Fruit fly (Drosophila melanogaster) whole organism, embryonic: Measurements from ENCODE around the gene CG13931.

Experiments used
- Blimp-1 ChIP-seq: fragments of 200-800 bp; sonication (Bioruptor generic); optimal IDR thresholded peaks from 3 replicates; lab custom pipeline; 2018; ENCODE audit warnings: missing biosample characterization, missing genetic modification characterization, mild to moderate bottlenecking, moderate library complexity, missing genetic modification reagents
- CG10366 ChIP-seq: fragments of 200-800 bp; sonication (Bioruptor generic); IDR thresholded peaks from 2 replicates; pipeline ENCODE4 v1.3.6; 2022; ENCODE audit warnings: missing biosample characterization, missing genetic modification characterization
- CG13296 ChIP-seq: fragments of 200-800 bp; sonication (Bioruptor generic); optimal IDR thresholded peaks from 3 replicates; lab custom pipeline; 2018; ENCODE audit warnings: missing biosample characterization, mild to moderate bottlenecking, missing genetic modification characterization
- CG15479 ChIP-seq: fragments of 200-800 bp; sonication (Bioruptor generic); optimal IDR thresholded peaks from 3 replicates; lab custom pipeline; 2019; ENCODE audit warnings: missing biosample characterization, mild to moderate bottlenecking, missing genetic modification characterization, moderate library complexity
- CG16813 ChIP-seq: fragments of 200-800 bp; sonication (Bioruptor generic); IDR thresholded peaks from 3 replicates; pipeline ENCODE4 v1.3.6; 2022; ENCODE audit warnings: missing biosample characterization, missing genetic modification characterization; ENCODE audit not compliant: partially characterized antibody
- CG18476 ChIP-seq: fragments of 200-800 bp; sonication (Bioruptor generic); optimal IDR thresholded peaks from 2 replicates; lab custom pipeline; 2016; ENCODE audit warnings: missing biosample characterization, mild to moderate bottlenecking, missing genetic modification characterization
- CG2889 ChIP-seq: fragments of 200-800 bp; sonication (Bioruptor generic); IDR thresholded peaks from 3 replicates; pipeline ENCODE4 v1.3.6; 2022; ENCODE audit warnings: missing biosample characterization, missing genetic modification characterization
- CG3065 ChIP-seq: fragments of 200-800 bp; sonication (Bioruptor generic); optimal IDR thresholded peaks from 2 replicates; lab custom pipeline; 2016; ENCODE audit warnings: missing biosample characterization, missing genetic modification characterization
- CG31224 ChIP-seq: fragments of 200-800 bp; sonication (Bioruptor generic); IDR thresholded peaks from 2 replicates; pipeline ENCODE4 v1.3.6; 2022; ENCODE audit warnings: missing biosample characterization, missing genetic modification characterization
- CG31365 ChIP-seq: fragments of 200-800 bp; sonication (Bioruptor generic); optimal IDR thresholded peaks from 2 replicates; lab custom pipeline; 2018; ENCODE audit warnings: missing biosample characterization, mild to moderate bottlenecking, missing genetic modification characterization
- CG3163 ChIP-seq: fragments of 200-800 bp; sonication (Bioruptor generic); optimal IDR thresholded peaks from 3 replicates; lab custom pipeline; 2016; ENCODE audit warnings: missing biosample characterization, missing genetic modification characterization
- CG32532 ChIP-seq: fragments of 200-800 bp; sonication (Bioruptor generic); IDR thresholded peaks from 2 replicates; pipeline ENCODE4 v1.3.6; 2022; ENCODE audit warnings: missing biosample characterization, missing genetic modification characterization
- CG32772 ChIP-seq: fragments of 200-800 bp; sonication (Bioruptor generic); IDR thresholded peaks from 2 replicates; pipeline ENCODE4 v1.3.6; 2022; ENCODE audit warnings: missing biosample characterization, missing genetic modification characterization
- CG4328 ChIP-seq: fragments of 200-800 bp; sonication (Bioruptor generic); optimal IDR thresholded peaks from 3 replicates; lab custom pipeline; 2017; ENCODE audit warnings: missing biosample characterization, missing genetic modification reagents, missing genetic modification characterization
- CG4404 ChIP-seq: fragments of 200-800 bp; sonication (Bioruptor generic); IDR thresholded peaks from 2 replicates; pipeline ENCODE4 v1.3.6; 2022; ENCODE audit warnings: missing biosample characterization, missing genetic modification characterization
- CG4424 ChIP-seq: fragments of 200-800 bp; sonication (Bioruptor generic); optimal IDR thresholded peaks from 3 replicates; lab custom pipeline; 2016; ENCODE audit warnings: missing biosample characterization, missing genetic modification characterization
- CG6654 ChIP-seq: fragments of 200-800 bp; sonication (Bioruptor generic); optimal IDR thresholded peaks from 2 replicates; lab custom pipeline; 2017; ENCODE audit warnings: missing biosample characterization, mild to moderate bottlenecking, missing genetic modification characterization
- CG6813 ChIP-seq: fragments of 200-800 bp; sonication (Bioruptor generic); optimal IDR thresholded peaks from 2 replicates; lab custom pipeline; 2017; ENCODE audit warnings: missing biosample characterization, missing genetic modification characterization, mild to moderate bottlenecking, moderate library complexity, missing genetic modification reagents
- CG7745 ChIP-seq: fragments of 200-800 bp; sonication (Bioruptor generic); optimal IDR thresholded peaks from 2 replicates; lab custom pipeline; 2018; ENCODE audit warnings: missing biosample characterization, mild to moderate bottlenecking, missing genetic modification characterization, moderate library complexity
- CG7839 ChIP-seq: fragments of 200-800 bp; sonication (Bioruptor generic); optimal IDR thresholded peaks from 3 replicates; lab custom pipeline; 2018; ENCODE audit warnings: missing biosample characterization, mild to moderate bottlenecking, missing genetic modification characterization, moderate library complexity
- CG8765 ChIP-seq: fragments of 200-800 bp; sonication (Bioruptor generic); IDR thresholded peaks from 2 replicates; pipeline ENCODE4 v1.3.6; 2022; ENCODE audit warnings: missing biosample characterization, missing genetic modification characterization
- CG9797 ChIP-seq: fragments of 200-800 bp; sonication (Bioruptor generic); optimal IDR thresholded peaks from 3 replicates; lab custom pipeline; 2018; ENCODE audit warnings: missing biosample characterization, mild to moderate bottlenecking, missing genetic modification characterization
- Chrac-16 ChIP-seq: fragments of 200-800 bp; sonication (Bioruptor generic); optimal IDR thresholded peaks from 3 replicates; lab custom pipeline; 2016; ENCODE audit warnings: missing biosample characterization, missing genetic modification characterization
- Ets65A ChIP-seq: fragments of 200-800 bp; sonication (Bioruptor generic); peaks from one replicate; lab custom pipeline; 2016; ENCODE audit warnings: missing biosample characterization, missing genetic modification characterization
- Hmr ChIP-seq: fragments of 200-800 bp; sonication (Bioruptor generic); optimal IDR thresholded peaks from 3 replicates; lab custom pipeline; 2017; ENCODE audit warnings: mild to moderate bottlenecking, missing biosample characterization, missing genetic modification reagents, missing genetic modification characterization
- Hmx ChIP-seq: fragments of 200-800 bp; sonication (Bioruptor generic); optimal IDR thresholded peaks from 2 replicates; lab custom pipeline; 2016; ENCODE audit warnings: missing biosample characterization, missing genetic modification characterization
- Hsf ChIP-seq: fragments of 200-800 bp; sonication (Bioruptor generic); optimal IDR thresholded peaks from 3 replicates; lab custom pipeline; 2016; ENCODE audit warnings: missing biosample characterization, missing genetic modification characterization
- Lpt ChIP-seq: fragments of >200 bp; optimal IDR thresholded peaks from 2 replicates; lab custom pipeline; 2018; ENCODE audit warnings: missing biosample characterization, missing genetic modification characterization
- NC2β ChIP-seq: fragments of 200-800 bp; sonication (Bioruptor generic); optimal IDR thresholded peaks from 2 replicates; lab custom pipeline; 2016; ENCODE audit warnings: missing biosample characterization, missing genetic modification characterization
- Nf-YA ChIP-seq: fragments of 200-800 bp; sonication (Bioruptor generic); IDR thresholded peaks from 2 replicates; pipeline ENCODE4 v1.3.6; 2022; ENCODE audit warnings: missing biosample characterization, missing genetic modification characterization
- PHDP ChIP-seq: fragments of 200-800 bp; sonication (Bioruptor generic); optimal IDR thresholded peaks from 3 replicates; lab custom pipeline; 2018; ENCODE audit warnings: missing biosample characterization, mild to moderate bottlenecking, missing genetic modification characterization, moderate library complexity
- Poxn ChIP-seq: fragments of 200-800 bp; sonication (Bioruptor generic); IDR thresholded peaks from 2 replicates; pipeline ENCODE4 v1.3.6; 2022; ENCODE audit warnings: missing biosample characterization, missing genetic modification characterization
- Xbp1 ChIP-seq: fragments of 200-800 bp; sonication (Bioruptor generic); optimal IDR thresholded peaks from 3 replicates; lab custom pipeline; 2016; ENCODE audit warnings: missing biosample characterization, mild to moderate bottlenecking, missing genetic modification characterization
- chm ChIP-seq: fragments of 200-800 bp; sonication (Bioruptor generic); IDR thresholded peaks from 2 replicates; pipeline ENCODE4 v1.3.6; 2022; ENCODE audit warnings: missing biosample characterization, missing genetic modification characterization
- chn ChIP-seq: fragments of 200-800 bp; sonication (Bioruptor generic); optimal IDR thresholded peaks from 2 replicates; lab custom pipeline; 2016; ENCODE audit warnings: missing biosample characterization, missing genetic modification characterization
- esg ChIP-seq: fragments of 200-800 bp; sonication (Bioruptor generic); conservative IDR thresholded peaks from 2 replicates; pipeline ENCODE4 v1.3.6; 2022; ENCODE audit warnings: missing biosample characterization, missing genetic modification characterization
- fd3F ChIP-seq: fragments of 200-800 bp; sonication (Bioruptor generic); optimal IDR thresholded peaks from 2 replicates; lab custom pipeline; 2018; ENCODE audit warnings: missing biosample characterization, mild to moderate bottlenecking, missing genetic modification characterization, moderate library complexity
- ftz-f1 ChIP-seq: fragments of 200-800 bp; sonication (Bioruptor generic); optimal IDR thresholded peaks from 2 replicates; lab custom pipeline; 2016; ENCODE audit warnings: missing biosample characterization, missing genetic modification characterization
- gce ChIP-seq: fragments of 200-800 bp; sonication (Bioruptor generic); IDR thresholded peaks from 3 replicates; pipeline ENCODE4 v1.3.6; 2022; ENCODE audit warnings: missing biosample characterization, missing genetic modification characterization
- gcm2 ChIP-seq: fragments of 200-800 bp; sonication (Bioruptor generic); optimal IDR thresholded peaks from 2 replicates; lab custom pipeline; 2016; ENCODE audit warnings: missing biosample characterization, missing genetic modification characterization
- ind ChIP-seq: fragments of 200-800 bp; sonication (Bioruptor generic); optimal IDR thresholded peaks from 3 replicates; lab custom pipeline; 2016; ENCODE audit warnings: missing biosample characterization, missing genetic modification characterization
- nom ChIP-seq: fragments of 200-800 bp; sonication (Bioruptor generic); optimal IDR thresholded peaks from 2 replicates; lab custom pipeline; 2017; ENCODE audit warnings: missing biosample characterization, missing genetic modification characterization, mild to moderate bottlenecking, moderate library complexity, missing genetic modification reagents
- pnt ChIP-seq: fragments of 200-800 bp; sonication (Bioruptor generic); optimal IDR thresholded peaks from 3 replicates; lab custom pipeline; 2016; ENCODE audit warnings: missing biosample characterization, missing genetic modification characterization
- pros ChIP-seq: fragments of 200-800 bp; sonication (Bioruptor generic); optimal IDR thresholded peaks from 3 replicates; lab custom pipeline; 2019; ENCODE audit warnings: missing biosample characterization, mild to moderate bottlenecking, missing genetic modification characterization, moderate library complexity
- slou ChIP-seq: fragments of 200-800 bp; sonication (Bioruptor generic); optimal IDR thresholded peaks from 3 replicates; lab custom pipeline; 2016; ENCODE audit warnings: missing biosample characterization, missing genetic modification characterization
- sqz ChIP-seq: fragments of 200-800 bp; sonication (Bioruptor generic); optimal IDR thresholded peaks from 3 replicates; lab custom pipeline; 2018; ENCODE audit warnings: missing biosample characterization, mild to moderate bottlenecking, missing genetic modification characterization
- tll ChIP-seq, 2 experiments: fragments of 200-800 bp in 1 of 2; fragments of >200 bp in 1 of 2; sonication (Bioruptor generic) in 1 of 2; optimal IDR thresholded peaks; 2 replicates each; lab custom pipeline; 2017 to 2019; ENCODE audit warnings: missing biosample characterization in 2 of 2, missing genetic modification characterization in 2 of 2, mild to moderate bottlenecking in 1 of 2, moderate library complexity in 1 of 2
- twi ChIP-seq: fragments of 200-800 bp; optimal IDR thresholded peaks from 2 replicates; lab custom pipeline; 2019; ENCODE audit warnings: missing biosample characterization, mild to moderate bottlenecking, missing genetic modification characterization, moderate library complexity
- vvl ChIP-seq: fragments of 200-800 bp; sonication (Bioruptor generic); IDR thresholded peaks from 2 replicates; pipeline ENCODE4 v1.3.6; 2022; ENCODE audit warnings: missing biosample characterization, missing genetic modification characterization

Gene CG13931

DNA sequence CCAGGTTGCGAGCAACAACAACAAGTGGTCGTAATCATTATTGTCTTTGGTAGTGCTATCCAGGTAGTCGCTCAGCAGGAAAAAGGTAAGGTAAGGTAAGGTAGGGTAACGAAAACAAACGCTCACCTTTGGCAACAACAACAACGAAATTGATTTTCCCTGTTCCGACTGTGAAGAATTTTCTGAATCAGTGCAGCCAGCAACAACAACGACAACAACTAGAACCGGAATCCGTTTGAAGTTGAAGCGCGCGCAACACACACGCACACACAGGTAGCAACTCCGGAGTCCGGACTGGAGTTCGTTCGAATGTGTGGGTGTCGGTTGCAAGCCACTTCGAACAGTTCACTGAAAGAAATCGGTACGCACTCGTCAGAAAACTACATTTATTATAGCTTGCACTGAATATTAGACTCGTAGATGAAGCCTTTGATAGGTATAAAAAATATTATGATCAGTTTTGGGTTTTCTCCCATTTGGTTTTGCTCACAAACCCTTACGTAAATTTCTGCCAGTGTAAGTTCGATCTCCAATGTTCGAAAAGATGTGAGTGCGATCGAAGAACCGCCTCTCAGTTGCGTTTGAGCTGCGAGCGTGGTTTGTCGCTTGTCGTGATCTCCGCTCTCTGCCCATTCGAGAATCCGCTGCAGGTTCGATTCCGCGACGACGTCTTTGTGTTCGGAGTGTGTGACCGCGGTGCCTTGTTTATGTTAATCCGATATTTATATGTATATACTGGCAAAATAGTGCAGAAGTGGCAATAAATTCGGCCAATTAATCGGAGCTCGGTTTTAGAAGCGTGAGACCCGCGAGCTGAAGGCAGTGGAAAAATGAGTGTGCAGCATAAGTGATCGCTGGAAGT, 44.4 kb upstream of the CG13931 start, which contains the start of gene CG13921 (continued):
- TF ChIP-seq ind (peak; percentile 99), CG6654 (GFP tag; lab: Kevin White, UChicago) (peak; percentile 92), sqz (GFP tag; lab: Kevin White, UChicago) (peak; percentile 98), CG3065 (peak; percentile 98), Lpt (GFP tag; lab: Kevin White, UChicago) (no peak), CG4328 (GFP tag; lab: Kevin White, UChicago) (peak; percentile 95), slou (GFP tag; lab: Kevin White, UChicago) (peak; percentile 98), NC2β (GFP tag; lab: Kevin White, UChicago) (peak; percentile 99), ftz-f1 (GFP tag; lab: Kevin White, UChicago) (no peak), CG9797 (GFP tag; lab: Kevin White, UChicago) (peak; percentile 73), twi (peak; percentile 97), CG3163 (GFP tag; lab: Kevin White, UChicago) (peak; percentile 93), CG13296 (GFP tag; lab: Kevin White, UChicago) (peak; percentile 96), vvl (GFP tag; lab: Robert Waterston, UW) (peak; percentile 100), CG32532 (GFP tag; lab: Robert Waterston, UW) (peak; percentile 99), Hmr (GFP tag; lab: Kevin White, UChicago) (peak; percentile 98), esg (GFP tag; lab: Robert Waterston, UW) (peak; percentile 99), CG4424 (GFP tag; lab: Kevin White, UChicago) (peak; percentile 100), PHDP (peak; percentile 98), CG16813 (no peak), CG6813 (GFP tag; lab: Kevin White, UChicago) (peak; percentile 99), CG32772 (GFP tag; lab: Robert Waterston, UW) (peak; percentile 99), fd3F (peak; percentile 96), tll (GFP tag; optimal IDR thresholded peaks at IDR 0.05; lab: Kevin White, UChicago) (peak in 1 of 2 experiments; percentile 94), CG15479 (peak; percentile 98), Hmx (GFP tag; lab: Kevin White, UChicago) (peak; percentile 95), Ets65A (GFP tag; lab: Kevin White, UChicago) (peak; percentile 100), nom (GFP tag; lab: Kevin White, UChicago) (peak; percentile 99), CG7839 (peak; percentile 99), CG8765 (GFP tag; lab: Robert Waterston, UW) (peak; percentile 99), Chrac-16 (GFP tag; lab: Kevin White, UChicago) (peak; percentile 99), Poxn (GFP tag; lab: Robert Waterston, UW) (peak; percentile 94), pros (GFP tag; lab: Kevin White, UChicago) (peak; percentile 46), gce (GFP tag; lab: Robert Waterston, UW) (peak; percentile 98), gcm2 (GFP tag; lab: Kevin White, UChicago) (peak; percentile 98), CG31365 (peak; percentile 94), chn (GFP tag; lab: Kevin White, UChicago) (peak; percentile 100), Hsf (GFP tag; lab: Kevin White, UChicago) (peak; percentile 99), chm (peak; percentile 99), Nf-YA (peak; percentile 98), CG4404 (GFP tag; lab: Robert Waterston, UW) (peak; percentile 99), CG31224 (GFP tag; lab: Robert Waterston, UW) (peak; percentile 96), CG18476 (GFP tag; lab: Kevin White, UChicago) (peak; percentile 98), Blimp-1 (GFP tag; lab: Kevin White, UChicago) (peak; percentile 98), CG2889 (GFP tag; lab: Robert Waterston, UW) (peak; percentile 98), CG7745 (tag; lab: Kevin White, UChicago) (peak; percentile 92), pnt (GFP tag; lab: Kevin White, UChicago) (peak; percentile 100), Xbp1 (GFP tag; lab: Kevin White, UChicago) (peak; percentile 99), CG10366 (GFP tag; lab: Robert Waterston, UW) (peak; percentile 99)
